Worm (Caenorhabditis elegans) whole organism, L1 larva: ENCODE measurements around the gene snap-29.

Experiments
- C04F5.9 ChIP-seq: sonication (generic microtip); optimal IDR thresholded peaks from 2 replicates; lab custom pipeline; 2016; ENCODE audit warnings: missing genetic modification characterization, missing compliant biosample characterization
- C16A3.4 ChIP-seq: fragments of 150-350 bp; optimal IDR thresholded peaks from 2 replicates; lab custom pipeline; 2014; ENCODE audit warnings: missing biosample characterization, missing genetic modification characterization
- C34B4.2 ChIP-seq: sonication (generic microtip); optimal IDR thresholded peaks from 2 replicates; lab custom pipeline; 2017; ENCODE audit warnings: mild to moderate bottlenecking, missing genetic modification characterization, missing compliant biosample characterization
- Y116A8C.19 ChIP-seq: sonication (generic microtip); optimal IDR thresholded peaks from 2 replicates; lab custom pipeline; 2016; ENCODE audit warnings: missing compliant biosample characterization, missing genetic modification characterization, borderline replicate concordance
- aly-2 ChIP-seq: fragments of 150-350 bp; optimal IDR thresholded peaks from 2 replicates; lab custom pipeline; 2014; ENCODE audit warnings: missing biosample characterization, missing genetic modification characterization
- ama-1 ChIP-seq: fragments of 150-350 bp; optimal IDR thresholded peaks from 2 replicates; lab custom pipeline; 2014
- blmp-1 ChIP-seq: fragments of 150-350 bp; optimal IDR thresholded peaks from 2 replicates; lab custom pipeline; 2014; ENCODE audit warnings: missing biosample characterization, missing genetic modification characterization
- ceh-63 ChIP-seq: fragments of 200-800 bp; sonication (Bioruptor generic); optimal IDR thresholded peaks from 2 replicates; lab custom pipeline; 2018; ENCODE audit warnings: mild to moderate bottlenecking, missing genetic modification characterization, missing compliant biosample characterization
- ceh-8 ChIP-seq: fragments of 200-800 bp; sonication (Bioruptor generic); optimal IDR thresholded peaks from 2 replicates; lab custom pipeline; 2018; ENCODE audit warnings: mild to moderate bottlenecking, missing genetic modification characterization, moderate library complexity, missing compliant biosample characterization
- ceh-82 ChIP-seq, 3 experiments: fragments of 150-350 bp in 1 of 3; sonication (generic microtip) in 2 of 3; optimal IDR thresholded peaks; 2 replicates each; lab custom pipeline; 2014 to 2017; ENCODE audit warnings: missing biosample characterization in 3 of 3, missing genetic modification characterization in 3 of 3
- ceh-88 ChIP-seq: fragments of 200-800 bp; sonication (Bioruptor generic); IDR thresholded peaks from 2 replicates; pipeline ENCODE4 v1.3.6; 2022; ENCODE audit warnings: missing genetic modification characterization, missing compliant biosample characterization
- ceh-90 ChIP-seq: sonication (generic microtip); optimal IDR thresholded peaks from 2 replicates; lab custom pipeline; 2016; ENCODE audit warnings: missing genetic modification characterization, missing compliant biosample characterization
- ces-1 ChIP-seq: fragments of 150-350 bp; optimal IDR thresholded peaks from 2 replicates; lab custom pipeline; 2014; ENCODE audit warnings: missing biosample characterization, missing genetic modification reagents, missing genetic modification characterization
- dsc-1 ChIP-seq: sonication (generic microtip); optimal IDR thresholded peaks from 2 replicates; lab custom pipeline; 2016; ENCODE audit warnings: mild to moderate bottlenecking, missing genetic modification characterization, missing compliant biosample characterization
- efl-1 ChIP-seq, 4 experiments: fragments of 150-350 bp; optimal IDR thresholded peaks in 3 of 4; peaks in 1 of 4; 1 replicate in 1 of 4; 2 replicates in 3 of 4; lab custom pipeline; 2014; ENCODE audit warnings: missing biosample characterization in 2 of 4, missing genetic modification characterization in 2 of 4, missing genetic modification reagents in 2 of 4
- egl-13 ChIP-seq: sonication (generic microtip); optimal IDR thresholded peaks from 2 replicates; lab custom pipeline; 2016; ENCODE audit warnings: missing genotype, missing genetic modification reagents, missing genetic modification characterization, missing compliant biosample characterization
- elt-3 ChIP-seq, 6 experiments: fragments of 150-350 bp in 1 of 6; sonication (generic microtip); optimal IDR thresholded peaks; 2 replicates each; lab custom pipeline; 2017 to 2018; ENCODE audit warnings: missing biosample characterization in 6 of 6, missing genetic modification characterization in 6 of 6, inconsistent platforms in 1 of 6
- ets-5 ChIP-seq: fragments of 200-800 bp; sonication (Bioruptor generic); IDR thresholded peaks from 2 replicates; pipeline ENCODE4 v1.3.6; 2022; ENCODE audit warnings: missing genetic modification characterization, missing compliant biosample characterization
- fkh-10 ChIP-seq: sonication (generic microtip); optimal IDR thresholded peaks from 2 replicates; lab custom pipeline; 2017; ENCODE audit warnings: missing biosample characterization, missing genetic modification reagents, missing genetic modification characterization
- fkh-4 ChIP-seq: sonication (generic microtip); optimal IDR thresholded peaks from 2 replicates; lab custom pipeline; 2016; ENCODE audit warnings: missing compliant biosample characterization, missing genetic modification characterization, borderline replicate concordance
- fkh-8 ChIP-seq: sonication (generic microtip); optimal IDR thresholded peaks from 2 replicates; lab custom pipeline; 2016; ENCODE audit warnings: mild to moderate bottlenecking, missing genetic modification characterization, missing compliant biosample characterization
- grh-1 ChIP-seq: fragments of 200-800 bp; sonication (Bioruptor generic); IDR thresholded peaks from 2 replicates; pipeline ENCODE4 v1.3.6; 2022; ENCODE audit warnings: missing genetic modification reagents, missing genetic modification characterization, missing compliant biosample characterization
- hlh-17 ChIP-seq: fragments of 200-800 bp; sonication (Bioruptor generic); optimal IDR thresholded peaks from 2 replicates; lab custom pipeline; 2018; ENCODE audit warnings: missing genetic modification characterization, mild to moderate bottlenecking, missing compliant biosample characterization, moderate library complexity, borderline replicate concordance
- hlh-4 ChIP-seq: sonication (generic microtip); optimal IDR thresholded peaks from 2 replicates; lab custom pipeline; 2016; ENCODE audit warnings: mild to moderate bottlenecking, missing genetic modification characterization, missing compliant biosample characterization
- hpl-2 ChIP-seq: fragments of 150-350 bp; optimal IDR thresholded peaks from 2 replicates; lab custom pipeline; 2014; ENCODE audit warnings: missing biosample characterization, missing genetic modification reagents, missing genetic modification characterization
- isw-1 ChIP-seq: fragments of 200-800 bp; sonication (Bioruptor generic); IDR thresholded peaks from 2 replicates; pipeline ENCODE4 v1.3.6; 2022; ENCODE audit warnings: missing genetic modification characterization, missing compliant biosample characterization
- lin-13 ChIP-seq: fragments of 150-350 bp; optimal IDR thresholded peaks from 2 replicates; lab custom pipeline; 2014; ENCODE audit warnings: missing biosample characterization, missing genetic modification reagents, missing genetic modification characterization
- lin-39 ChIP-seq: fragments of 150-350 bp; optimal IDR thresholded peaks from 2 replicates; lab custom pipeline; 2014; ENCODE audit warnings: missing biosample characterization, missing genetic modification reagents, missing genetic modification characterization
- lsy-2 ChIP-seq, 2 experiments: fragments of 150-350 bp; optimal IDR thresholded peaks; 2 replicates each; lab custom pipeline; 2014; ENCODE audit warnings: missing biosample characterization in 2 of 2, missing genetic modification characterization in 2 of 2
- mab-9 ChIP-seq: fragments of 200-800 bp; sonication (Bioruptor generic); IDR thresholded peaks from 2 replicates; pipeline ENCODE4 v1.3.6; 2022; ENCODE audit warnings: missing genetic modification reagents, missing genetic modification characterization, missing compliant biosample characterization
- mep-1 ChIP-seq: fragments of 150-350 bp; optimal IDR thresholded peaks from 2 replicates; lab custom pipeline; 2014; ENCODE audit warnings: missing biosample characterization, missing genetic modification characterization
- nhr-12 ChIP-seq: sonication (generic microtip); optimal IDR thresholded peaks from 2 replicates; lab custom pipeline; 2017; ENCODE audit warnings: missing biosample characterization, missing genetic modification characterization
- nhr-19 ChIP-seq: fragments of 200-800 bp; sonication (Bioruptor generic); conservative IDR thresholded peaks from 2 replicates; pipeline ENCODE4 v1.3.6; 2022; ENCODE audit warnings: missing genetic modification characterization, missing compliant biosample characterization
- nhr-28 ChIP-seq: fragments of 150-350 bp; optimal IDR thresholded peaks from 2 replicates; lab custom pipeline; 2014; ENCODE audit warnings: missing biosample characterization, missing genetic modification characterization
- nhr-47 ChIP-seq: sonication (generic microtip); optimal IDR thresholded peaks from 2 replicates; lab custom pipeline; 2016; ENCODE audit warnings: mild to moderate bottlenecking, missing genetic modification characterization, moderate library complexity, missing compliant biosample characterization
- nhr-71 ChIP-seq: sonication (generic microtip); optimal IDR thresholded peaks from 2 replicates; lab custom pipeline; 2016; ENCODE audit warnings: mild to moderate bottlenecking, missing genetic modification characterization, moderate library complexity, missing compliant biosample characterization
- nhr-90 ChIP-seq: sonication (generic microtip); optimal IDR thresholded peaks from 2 replicates; lab custom pipeline; 2016; ENCODE audit warnings: mild to moderate bottlenecking, missing genetic modification characterization, missing compliant biosample characterization; ENCODE audit not compliant: poor library complexity
- pqm-1 ChIP-seq: sonication (generic microtip); optimal IDR thresholded peaks from 3 replicates; lab custom pipeline; 2017; ENCODE audit warnings: missing biosample characterization, missing genetic modification characterization
- rnt-1 ChIP-seq: sonication (generic microtip); optimal IDR thresholded peaks from 2 replicates; lab custom pipeline; 2016; ENCODE audit warnings: mild to moderate bottlenecking, missing genetic modification characterization, moderate library complexity, missing compliant biosample characterization
- snu-23 ChIP-seq: sonication (generic microtip); optimal IDR thresholded peaks from 2 replicates; lab custom pipeline; 2016; ENCODE audit warnings: missing genetic modification characterization, missing compliant biosample characterization
- sox-4 ChIP-seq: sonication (generic microtip); optimal IDR thresholded peaks from 2 replicates; lab custom pipeline; 2016; ENCODE audit warnings: missing genetic modification characterization, missing compliant biosample characterization
- sup-37 ChIP-seq: fragments of 200-800 bp; sonication (Bioruptor generic); optimal IDR thresholded peaks from 2 replicates; lab custom pipeline; 2018; ENCODE audit warnings: mild to moderate bottlenecking, missing genetic modification characterization, missing compliant biosample characterization
- swsn-7 ChIP-seq: sonication (generic microtip); optimal IDR thresholded peaks from 2 replicates; lab custom pipeline; 2016; ENCODE audit warnings: missing genetic modification characterization, missing compliant biosample characterization
- tbx-2 ChIP-seq: sonication (generic microtip); optimal IDR thresholded peaks from 2 replicates; lab custom pipeline; 2016; ENCODE audit warnings: missing genetic modification characterization, missing compliant biosample characterization
- tlp-1 ChIP-seq: fragments of 150-350 bp; optimal IDR thresholded peaks from 2 replicates; lab custom pipeline; 2014; ENCODE audit warnings: missing biosample characterization, missing genetic modification characterization
- unc-130 ChIP-seq: fragments of 150-350 bp; optimal IDR thresholded peaks from 2 replicates; lab custom pipeline; 2017; ENCODE audit warnings: missing biosample characterization, missing genetic modification characterization, inconsistent platforms
- unc-30 ChIP-seq: sonication (generic microtip); optimal IDR thresholded peaks from 2 replicates; lab custom pipeline; 2017; ENCODE audit warnings: missing biosample characterization, missing genetic modification characterization
- unc-86 ChIP-seq: sonication (generic microtip); optimal IDR thresholded peaks from 2 replicates; lab custom pipeline; 2016; ENCODE audit warnings: missing genetic modification characterization, missing compliant biosample characterization
- unc-98 ChIP-seq: fragments of 200-800 bp; sonication (Bioruptor generic); IDR thresholded peaks from 2 replicates; pipeline ENCODE4 v1.3.6; 2022; ENCODE audit warnings: missing genetic modification characterization, missing compliant biosample characterization
- xbp-1 ChIP-seq: sonication (generic microtip); optimal IDR thresholded peaks from 2 replicates; lab custom pipeline; 2016; ENCODE audit warnings: missing genetic modification characterization, missing compliant biosample characterization
- ztf-11 ChIP-seq, 2 experiments: sonication (generic microtip); optimal IDR thresholded peaks; 2 replicates each; lab custom pipeline; 2016 to 2017; ENCODE audit warnings: missing genetic modification characterization in 2 of 2, missing biosample characterization in 1 of 2, missing compliant biosample characterization in 1 of 2
- ztf-4 ChIP-seq: fragments of 150-350 bp; optimal IDR thresholded peaks from 2 replicates; lab custom pipeline; 2014; ENCODE audit warnings: missing biosample characterization, missing genetic modification characterization

The snap-29 gene

DNA sequence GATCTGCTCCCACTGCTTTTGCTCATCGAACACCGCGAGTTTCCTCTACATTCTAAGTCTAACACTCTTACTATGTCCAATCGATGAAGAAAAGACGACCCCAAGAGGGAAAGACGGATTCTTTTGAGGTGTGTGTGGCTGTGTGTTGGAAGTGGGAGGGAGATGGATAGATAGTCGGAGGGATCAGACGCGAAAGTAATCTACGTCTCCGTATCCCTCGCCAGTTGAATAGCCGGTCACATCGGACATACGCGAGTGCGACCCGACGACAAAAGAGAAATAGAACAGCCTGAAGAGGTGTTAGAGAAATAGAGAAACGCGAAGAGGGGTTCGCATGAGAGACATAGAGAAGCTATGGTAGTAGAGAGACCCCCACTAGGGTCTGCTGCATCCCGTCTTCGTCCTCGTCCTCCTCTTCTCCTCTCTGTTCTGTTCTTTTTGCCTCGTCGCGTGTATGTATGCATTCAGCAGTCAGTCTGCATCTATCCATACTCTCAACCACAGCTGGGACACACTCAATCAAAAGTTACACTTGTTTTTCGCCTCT lies 19.6 kb downstream of the snap-29 start:
- TF ChIP-seq xbp-1 (tag; lab: Kevin White, UChicago) (peak; percentile 94), ztf-4 (tag; lab: Kevin White, UChicago) (peak; percentile 96), unc-130 (tag; lab: Kevin White, UChicago) (peak; percentile 91), blmp-1 (tag; lab: Kevin White, UChicago) (peak; percentile 61), pqm-1 (tag; lab: Kevin White, UChicago) (no peak), ces-1 (GFP tag; lab: Kevin White, UChicago) (no peak), egl-13 (tag; lab: Kevin White, UChicago) (peak; percentile 98), lin-13 (GFP tag; lab: Kevin White, UChicago) (peak; percentile 97), sup-37 (GFP tag; lab: Kevin White, UChicago) (peak; percentile 79), unc-86 (tag; lab: Kevin White, UChicago) (peak; percentile 98), hpl-2 (GFP tag; lab: Kevin White, UChicago) (peak; percentile 78), dsc-1 (tag; lab: Kevin White, UChicago) (peak; percentile 95), unc-30 (tag; lab: Kevin White, UChicago) (no peak), ceh-63 (GFP tag; lab: Kevin White, UChicago) (no peak), nhr-28 (tag; lab: Kevin White, UChicago) (peak; percentile 42), ceh-88 (GFP tag; lab: Robert Waterston, UW) (peak; percentile 88), elt-3 (tag; optimal IDR thresholded peaks at IDR 0.05; lab: Kevin White, UChicago) (peak in 3 of 6 experiments; percentile 73 to 95 (median 93)), unc-98 (no peak), hlh-4 (tag; lab: Kevin White, UChicago) (no peak), fkh-4 (tag; lab: Kevin White, UChicago) (peak; percentile 52), grh-1 (GFP tag; lab: Robert Waterston, UW) (peak; percentile 94), mep-1 (peak; percentile 96), ceh-82 (tag; optimal IDR thresholded peaks at IDR 0.05; lab: Kevin White, UChicago) (peak; percentile 88 to 93 (median 92)), ama-1 (peak; percentile 69), rnt-1 (tag; lab: Kevin White, UChicago) (peak; percentile 94), nhr-12 (tag; lab: Kevin White, UChicago) (peak; percentile 41), isw-1 (GFP tag; lab: Robert Waterston, UW) (peak; percentile 91), C34B4.2 (tag; lab: Kevin White, UChicago) (no peak), C04F5.9 (peak; percentile 73), efl-1 (optimal IDR thresholded peaks at IDR 0.05; lab: Kevin White, UChicago) (peak; percentile 89 to 95), efl-1 (GFP tag; optimal IDR thresholded peaks at IDR 0.05 in 1 of 2; lab: Kevin White, UChicago) (peak; percentile 60 to 98), fkh-8 (peak; percentile 97), lin-39 (tag; lab: Kevin White, UChicago) (peak; percentile 89), ztf-11 (tag; optimal IDR thresholded peaks at IDR 0.05; lab: Kevin White, UChicago) (peak in 1 of 2 experiments; percentile 91), hlh-17 (GFP tag; lab: Kevin White, UChicago) (no peak), ceh-90 (tag; lab: Kevin White, UChicago) (no peak), sox-4 (tag; lab: Kevin White, UChicago) (peak; percentile 84), Y116A8C.19 (no peak), aly-2 (tag; lab: Kevin White, UChicago) (peak; percentile 90), snu-23 (GFP tag; lab: Kevin White, UChicago) (peak; percentile 98), nhr-19 (GFP tag; lab: Robert Waterston, UW) (peak; percentile 96), nhr-47 (peak; percentile 97), mab-9 (GFP tag; lab: Robert Waterston, UW) (peak; percentile 79), C16A3.4 (tag; lab: Kevin White, UChicago) (peak; percentile 84), ceh-8 (GFP tag; lab: Kevin White, UChicago) (peak; percentile 91), fkh-10 (GFP tag; lab: Kevin White, UChicago) (peak; percentile 82), ets-5 (GFP tag; lab: Robert Waterston, UW) (no peak), lsy-2 (tag; optimal IDR thresholded peaks at IDR 0.05; lab: Kevin White, UChicago) (peak; percentile 93 to 95), tbx-2 (tag; lab: Kevin White, UChicago) (peak; percentile 99), nhr-71 (tag; lab: Kevin White, UChicago) (peak; percentile 99), swsn-7 (tag; lab: Kevin White, UChicago) (peak; percentile 97), nhr-90 (tag; lab: Kevin White, UChicago) (peak; percentile 91), tlp-1 (tag; lab: Kevin White, UChicago) (no peak)
